Fruit fly (Drosophila melanogaster) S2 (cell line): ENCODE results near the gene CG13698.

Experiments used
- CG8478 ChIP-seq: fragments of >200 bp; optimal IDR thresholded peaks from 2 replicates; lab custom pipeline; 2018
- CTCF ChIP-seq, 2 experiments: fragments of >200 bp; optimal IDR thresholded peaks; 2 replicates each; lab custom pipeline; 2018

- TF ChIP-seq CTCF (optimal IDR thresholded peaks at IDR 0.05; lab: Kevin White, UChicago) (no peak), CG8478 (lab: Kevin White, UChicago) (no peak)
Measured at dm6 chr3L:18101421-18101996, 4.4 kb downstream of the CG13698 start.
